Worm (Caenorhabditis elegans) whole organism, L4/young adult: ENCODE measurements around the gene F59B10.5.
"Not testable (repeated sequence)": the region's sequence is repeated elsewhere in the genome, so short reads cannot be mapped to it uniquely, and the experiment has no call there.

ENCODE experiments used
- W03F9.2 ChIP-seq: fragments of 150-350 bp; optimal IDR thresholded peaks from 2 replicates; lab custom pipeline; 2014; ENCODE audit warnings: missing biosample characterization, missing genetic modification characterization
- dao-5 ChIP-seq: sonication (generic microtip); optimal IDR thresholded peaks from 2 replicates; lab custom pipeline; 2016; ENCODE audit warnings: missing genotype, missing genetic modification characterization, moderate library complexity, missing compliant biosample characterization
- him-1 ChIP-seq: sonication (generic microtip); optimal IDR thresholded peaks from 2 replicates; lab custom pipeline; 2016; ENCODE audit warnings: missing genotype, missing genetic modification reagents, missing genetic modification characterization, missing compliant biosample characterization

Gene F59B10.5

DNA sequence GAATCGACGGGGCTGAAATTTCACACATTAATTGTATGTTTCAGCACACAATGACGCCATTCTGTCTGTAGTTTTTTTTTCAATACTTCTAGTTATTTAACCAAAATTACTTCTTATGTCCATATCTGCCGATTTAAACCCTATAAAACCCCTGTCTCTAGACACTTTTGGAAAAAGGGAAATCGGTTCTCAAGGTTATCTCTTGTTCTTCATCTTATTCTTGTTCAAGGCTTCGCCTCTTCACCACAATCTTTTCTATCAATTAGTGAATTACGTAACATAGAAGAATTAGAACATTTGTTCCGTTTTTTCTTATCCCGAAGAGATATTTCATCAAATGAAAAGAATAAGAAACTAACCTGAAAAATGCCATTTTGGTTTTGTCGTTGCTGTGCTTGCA lies 22.8 kb downstream of the F59B10.5 start:
- TF ChIP-seq dao-5 (tag; lab: Kevin White, UChicago) (no peak), him-1 (tag; lab: Kevin White, UChicago) (no peak), W03F9.2 (tag; lab: Kevin White, UChicago) (no peak)

DNA sequence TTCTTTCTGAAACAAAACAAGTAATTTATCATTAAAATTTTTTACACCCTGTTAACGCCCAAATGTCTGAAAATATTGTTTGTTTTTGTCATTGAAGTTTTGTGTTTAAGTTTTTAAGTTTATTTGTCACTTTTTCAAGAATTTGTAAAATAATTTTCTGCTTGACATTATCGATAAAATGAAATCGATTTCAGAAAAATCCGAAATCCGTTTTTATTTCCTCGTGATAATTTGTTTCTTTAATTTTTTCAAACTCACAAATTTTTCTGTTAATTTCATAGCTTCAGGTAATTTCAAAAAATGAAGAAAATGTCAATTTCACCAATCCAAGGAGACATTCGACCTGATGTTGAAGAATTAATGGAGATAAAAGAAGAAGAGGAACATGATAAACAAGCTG lies 27.6 kb downstream of the F59B10.5 start, which contains the start of gene ZK666.12:
Gene ZK666.12 (plus strand): TSS at position 301 of the 400 bp plus-strand sequence.
- TF ChIP-seq W03F9.2 (tag; lab: Kevin White, UChicago) (no peak), him-1 (tag; lab: Kevin White, UChicago) (no peak), dao-5 (tag; lab: Kevin White, UChicago) (no peak)

- TF ChIP-seq W03F9.2 (tag; lab: Kevin White, UChicago) (no peak), him-1 (tag; lab: Kevin White, UChicago) (no peak), dao-5 (tag; lab: Kevin White, UChicago) (no peak)
Observed at ce11 chrII:10494467-10494866, 29.0 kb downstream of the F59B10.5 start, which contains the start of gene ZK666.14. TSS of gene ZK666.14 (plus strand) at chrII:10494767.

DNA sequence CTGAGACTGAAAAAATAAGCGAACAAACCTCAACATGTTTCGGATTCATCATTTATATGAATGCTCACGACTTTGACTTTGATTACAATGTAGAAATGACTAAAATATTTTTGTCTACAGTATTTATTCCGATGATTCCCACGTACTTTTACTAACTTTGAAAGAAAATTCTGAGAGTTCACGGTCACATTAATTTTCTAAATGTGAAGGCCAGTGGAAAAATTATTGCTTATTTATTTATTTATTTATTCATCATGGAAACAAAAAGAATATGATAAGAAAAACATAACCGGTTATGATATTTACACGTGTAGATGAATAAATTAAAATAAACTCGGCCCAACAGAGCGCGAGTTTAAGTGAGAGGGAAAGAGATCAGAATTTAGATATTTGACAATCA lies 30.4 kb downstream of the F59B10.5 start, which contains the start of gene ZK666.8:
Gene ZK666.8 (minus strand): TSS at position 101 of the 400 bp plus-strand sequence.
- TF ChIP-seq dao-5, W03F9.2, him-1 (tag; lab: Kevin White, UChicago): not testable (repeated sequence)

DNA sequence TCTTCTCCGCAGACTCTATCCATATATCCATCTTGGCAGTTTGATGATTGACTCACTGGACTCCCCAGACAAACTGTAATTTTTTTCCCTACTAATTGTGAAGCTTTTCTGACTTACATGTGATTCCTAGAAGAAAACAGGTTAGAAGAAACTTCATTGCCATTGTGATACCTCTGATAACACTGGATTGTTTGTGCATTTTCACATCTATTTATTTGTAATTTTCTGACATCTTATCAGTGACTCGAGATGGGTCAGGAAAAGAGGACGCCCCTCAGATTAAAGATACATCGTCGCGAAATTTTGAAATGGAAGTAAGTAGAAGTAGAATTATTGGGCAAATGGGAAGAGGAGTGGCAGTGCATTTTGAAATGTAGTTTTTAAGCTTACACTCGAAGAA lies 33.2 kb downstream of the F59B10.5 start, which contains the start of gene clec-61:
Gene clec-61 (minus strand): TSS at position 209 of the 400 bp plus-strand sequence.
- TF ChIP-seq W03F9.2 (tag; lab: Kevin White, UChicago) (no peak), dao-5 (tag; lab: Kevin White, UChicago) (no peak), him-1 (tag; lab: Kevin White, UChicago) (no peak)

DNA sequence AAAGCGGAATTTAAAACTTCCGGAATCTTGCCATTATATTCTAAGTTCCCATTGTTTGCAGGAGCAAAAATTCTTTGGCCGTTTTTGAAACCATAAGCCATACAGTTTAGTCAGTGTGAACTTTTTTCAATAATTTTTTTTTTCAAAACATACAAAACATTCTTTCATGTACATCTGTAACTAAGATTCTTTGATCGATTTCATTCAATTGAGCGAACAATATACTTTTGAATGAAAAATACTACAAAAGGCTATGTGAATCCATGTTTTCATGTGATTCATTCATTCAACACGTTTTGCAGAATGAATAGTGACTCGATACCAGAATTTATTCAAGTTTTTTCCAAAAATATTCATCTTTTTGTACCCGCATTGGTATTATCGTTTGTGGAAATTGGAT lies 36.7 kb downstream of the F59B10.5 start, which contains the start of gene ZK666.15:
Gene ZK666.15 (plus strand): TSS at position 301 of the 400 bp plus-strand sequence.
- no peak for TF ChIP-seq dao-5 (tag; lab: Kevin White, UChicago)
- no peak for TF ChIP-seq him-1 (tag; lab: Kevin White, UChicago)
- no peak for TF ChIP-seq W03F9.2 (tag; lab: Kevin White, UChicago)

ce11 chrII:10485640-10486039 lies 37.8 kb downstream of the F59B10.5 start:
- TF ChIP-seq dao-5 (tag; lab: Kevin White, UChicago) (no peak), W03F9.2 (tag; lab: Kevin White, UChicago) (no peak), him-1 (tag; lab: Kevin White, UChicago) (no peak)

ce11 chrII:10483860-10484259 lies 39.6 kb downstream of the F59B10.5 start:
- TF ChIP-seq dao-5 (tag; lab: Kevin White, UChicago) (no peak), W03F9.2 (tag; lab: Kevin White, UChicago) (no peak), him-1 (tag; lab: Kevin White, UChicago) (no peak)

ce11 chrII:10482899-10483298 lies 40.6 kb downstream of the F59B10.5 start:
- TF ChIP-seq W03F9.2 (tag; lab: Kevin White, UChicago) = no peak
- no peak for TF ChIP-seq dao-5 (tag; lab: Kevin White, UChicago)
- no peak for TF ChIP-seq him-1 (tag; lab: Kevin White, UChicago)

DNA sequence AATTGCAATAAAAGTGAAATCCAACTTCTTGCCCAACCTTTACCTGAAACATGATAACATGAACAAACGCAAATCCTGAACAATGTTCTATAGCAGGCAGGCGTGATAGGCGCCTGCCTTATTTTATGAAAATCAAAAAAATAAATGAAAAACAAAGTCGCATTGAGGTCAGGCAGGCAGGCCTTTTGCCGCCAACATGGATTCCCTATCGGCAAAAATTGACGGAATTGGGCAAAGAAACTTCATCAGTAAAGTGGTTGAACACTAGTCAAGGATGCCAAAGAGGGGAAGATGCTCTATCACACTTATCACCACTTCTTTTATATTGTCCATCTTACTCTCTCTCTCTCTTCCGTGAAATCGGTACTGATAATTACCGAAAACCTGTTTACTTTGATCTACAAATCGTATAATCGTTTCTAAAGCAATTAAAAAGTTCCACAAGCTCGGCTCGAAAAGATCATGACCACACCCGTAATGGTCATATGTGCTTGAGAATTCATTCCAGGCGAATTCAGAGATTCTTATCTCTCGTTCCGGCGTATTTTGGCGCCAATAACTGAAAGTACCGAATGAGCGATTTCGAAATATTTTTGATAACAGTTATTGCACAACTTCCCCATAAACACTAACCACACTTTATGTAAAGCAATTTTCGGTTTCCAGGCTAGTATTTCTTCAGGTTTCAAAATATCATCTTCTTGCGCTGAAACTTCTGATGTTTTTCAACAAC lies 41.5 kb downstream of the F59B10.5 start, which contains the start of the genes clec-60 and ZK666.11:
Gene clec-60 (minus strand): TSS at position 51 of the 733 bp plus-strand sequence.
Gene ZK666.11 (plus strand): TSS at position 699 of the 733 bp plus-strand sequence.
- no peak for TF ChIP-seq him-1 (tag; lab: Kevin White, UChicago)
- TF ChIP-seq W03F9.2 (tag; lab: Kevin White, UChicago) = no peak
- TF ChIP-seq dao-5 (tag; lab: Kevin White, UChicago) = no peak

DNA sequence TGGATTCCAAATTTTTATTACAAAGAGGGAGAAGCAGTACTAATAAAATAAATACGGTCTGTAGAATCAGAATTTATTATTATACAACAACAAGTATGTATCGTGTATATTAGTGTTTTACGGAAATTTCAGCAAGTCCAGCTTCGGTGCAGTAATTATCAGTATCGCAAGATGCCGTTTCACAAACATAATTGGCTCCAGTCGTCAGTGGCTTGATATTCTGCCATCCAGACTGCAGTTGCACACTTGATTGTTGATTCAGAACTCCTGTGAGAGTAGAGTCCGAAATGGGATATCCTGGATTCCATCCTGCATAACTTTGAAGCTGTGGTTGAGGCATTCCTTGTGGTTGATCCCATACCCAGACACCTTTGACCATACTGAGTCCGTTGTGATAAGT lies 43.4 kb downstream of the F59B10.5 start:
- TF ChIP-seq W03F9.2 (tag; lab: Kevin White, UChicago) = no peak

- no peak for TF ChIP-seq W03F9.2 (tag; lab: Kevin White, UChicago)
- no peak for TF ChIP-seq him-1 (tag; lab: Kevin White, UChicago)
- no peak for TF ChIP-seq dao-5 (tag; lab: Kevin White, UChicago)
Observed at ce11 chrII:10479348-10479747, 44.1 kb downstream of the F59B10.5 start, which contains the start of gene clec-59. TSS of gene clec-59 (minus strand) at chrII:10479448.

DNA sequence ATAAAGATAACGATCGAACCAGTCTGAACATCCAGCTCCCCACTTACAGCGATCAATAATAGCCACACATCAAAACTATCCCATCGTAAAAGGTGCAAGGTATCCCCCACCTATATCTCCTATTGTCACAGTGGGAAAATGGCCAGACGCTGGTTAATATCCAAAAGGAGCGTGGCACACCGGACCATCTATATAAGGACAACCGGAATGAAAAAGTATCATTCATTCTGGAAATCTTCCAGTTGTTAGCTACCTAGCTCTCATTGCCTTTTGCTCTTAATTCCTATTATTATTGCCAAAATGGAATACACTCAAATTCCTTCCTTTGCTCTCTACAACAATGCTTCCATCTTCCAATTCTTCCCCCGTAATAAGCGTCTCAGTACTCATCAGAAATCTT lies 46.5 kb downstream of the F59B10.5 start, which contains the start of gene ZK666.4:
Gene ZK666.4 (plus strand): TSS at position 301 of the 400 bp plus-strand sequence.
- TF ChIP-seq W03F9.2 (tag; lab: Kevin White, UChicago) (no peak), him-1 (tag; lab: Kevin White, UChicago) (no peak), dao-5 (tag; lab: Kevin White, UChicago) (no peak)
